Fruit fly (Drosophila melanogaster): ENCODE results near the gene mtg.

The mtg gene

dm6 chr3R:8269740-8270139 is 19.4 kb downstream of the mtg start, which contains the start of gene CG9630 (continued):
- TF ChIP-seq trem (tag; optimal IDR thresholded peaks at IDR 0.05) (peak; percentile 84), hbn (GFP tag; IDR thresholded peaks at IDR 0.05; ENCODE audit: partially characterized antibody) (peak; percentile 55; the same call in 1 of the 2 replicates), CG10267 (tag; optimal IDR thresholded peaks at IDR 0.05) (peak; percentile 52), CG2116 (GFP tag; optimal IDR thresholded peaks at IDR 0.05) (peak; percentile 87), emc (GFP tag; optimal IDR thresholded peaks at IDR 0.05) (no peak), Hey (tag; optimal IDR thresholded peaks at IDR 0.05) (no peak), CG17186 (GFP tag; optimal IDR thresholded peaks at IDR 0.05) (peak; percentile 93), HmgZ (tag; optimal IDR thresholded peaks at IDR 0.05) (peak; percentile 73), CG1233 (GFP tag; optimal IDR thresholded peaks at IDR 0.05) (no peak), Adf1 (GFP tag; IDR thresholded peaks at IDR 0.05) (0 out of 2 replicates have a peak, but pooled peaks have one; percentile 16), disco-r (GFP tag; optimal IDR thresholded peaks at IDR 0.05) (no peak), wek (GFP tag; optimal IDR thresholded peaks at IDR 0.05) (no peak), CG7987 (GFP tag; optimal IDR thresholded peaks at IDR 0.05) (peak; percentile 47), CG9797 (GFP tag; optimal IDR thresholded peaks at IDR 0.05) (peak; percentile 97)

dm6 chr3R:8272573-8273165 is 22.4 kb downstream of the mtg start:
- TF ChIP-seq CG4424 (GFP tag; optimal IDR thresholded peaks at IDR 0.05) (no peak), Ets65A (GFP tag) (peak; percentile 27)

- TF ChIP-seq CG15479 (GFP tag; optimal IDR thresholded peaks at IDR 0.05) (peak; percentile 32), seq (GFP tag; IDR thresholded peaks at IDR 0.05) (no peak), CG8478 (optimal IDR thresholded peaks at IDR 0.05) (no peak), corto (GFP tag; optimal IDR thresholded peaks at IDR 0.05) (no peak), mam (GFP tag; optimal IDR thresholded peaks at IDR 0.05) (no peak), zen (tag; optimal IDR thresholded peaks at IDR 0.05) (peak; percentile 89), vvl (GFP tag; IDR thresholded peaks at IDR 0.05) (no peak), chif (GFP tag; optimal IDR thresholded peaks at IDR 0.05) (no peak), CG2202 (tag; optimal IDR thresholded peaks at IDR 0.05) (no peak), twi (tag; optimal IDR thresholded peaks at IDR 0.05) (peak; percentile 77), prd (optimal IDR thresholded peaks at IDR 0.05) (no peak), prd (GFP tag; IDR thresholded peaks at IDR 0.05) (peak; percentile 72; the same call in 2 of the 3 replicates), D (optimal IDR thresholded peaks at IDR 0.05) (peak; percentile 76), D (GFP tag; optimal IDR thresholded peaks at IDR 0.05) (no peak), tll (GFP tag; optimal IDR thresholded peaks at IDR 0.05) (peak in 1 of 2 experiments; percentile 10), CG5953 (GFP tag; IDR thresholded peaks at IDR 0.05) (no peak), Neu2 (GFP tag; optimal IDR thresholded peaks at IDR 0.05; ENCODE audit: borderline replicate concordance) (no peak), Sry-δ (GFP tag; optimal IDR thresholded peaks at IDR 0.05) (no peak), h (optimal IDR thresholded peaks at IDR 0.05) (no peak), dmrt99B (tag; optimal IDR thresholded peaks at IDR 0.05) (no peak)
Observed at dm6 chr3R:8275031-8275430, 24.7 kb downstream of the mtg start.

Measured in whole organism, embryonic.